Fruit fly (Drosophila melanogaster) whole organism: ENCODE measurements around the gene ase.

Source experiments
- CG8478 ChIP-seq: fragments of >200 bp; optimal IDR thresholded peaks from 2 replicates; lab custom pipeline; 2018; ENCODE audit warnings: inconsistent platforms
- Dll ChIP-seq: fragments of >200 bp; optimal IDR thresholded peaks from 2 replicates; lab custom pipeline; 2017
- EcR ChIP-seq, 2 experiments: fragments of >200 bp; optimal IDR thresholded peaks; 2 replicates each; lab custom pipeline; 2017; ENCODE audit warnings: missing biosample characterization in 2 of 2, missing genetic modification characterization in 2 of 2, missing genetic modification reagents in 2 of 2
- pan ChIP-seq: fragments of >200 bp; optimal IDR thresholded peaks from 2 replicates; lab custom pipeline; 2017
- psq ChIP-seq: fragments of >200 bp; optimal IDR thresholded peaks from 2 replicates; lab custom pipeline; 2017
- usp ChIP-seq: fragments of >200 bp; optimal IDR thresholded peaks from 2 replicates; lab custom pipeline; 2017; ENCODE audit warnings: missing biosample characterization, missing genetic modification characterization, mixed read lengths

Gene ase

DNA sequence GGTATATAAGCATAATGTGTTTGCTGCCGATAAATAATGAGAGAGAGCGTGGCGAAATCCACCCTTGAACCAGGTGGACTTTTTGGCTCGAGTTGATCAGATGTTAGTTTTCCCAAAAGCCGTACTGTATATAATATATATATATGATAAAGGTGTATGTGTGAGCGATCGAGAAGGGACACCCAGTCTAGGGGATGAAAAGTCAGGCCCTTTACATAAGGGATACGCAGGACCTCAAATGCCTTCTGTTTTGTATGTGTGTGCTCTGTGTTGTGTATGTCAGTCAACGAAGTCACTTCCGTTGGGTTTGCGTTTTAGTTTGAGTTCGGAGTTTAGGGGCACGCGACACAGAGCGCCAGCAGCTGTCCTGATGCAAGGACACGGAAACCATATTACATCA is at the start of gene ase:
ase (plus strand) TSS at position 301 of the 400 bp plus-strand sequence.
- TF ChIP-seq pan (lab: Kevin White, UChicago) (no peak), CG8478 (lab: Kevin White, UChicago) (no peak), EcR (GFP tag; optimal IDR thresholded peaks at IDR 0.05; lab: Kevin White, UChicago) (no peak), psq (no peak), usp (GFP tag; lab: Kevin White, UChicago) (no peak), Dll (lab: Kevin White, UChicago) (no peak)

DNA sequence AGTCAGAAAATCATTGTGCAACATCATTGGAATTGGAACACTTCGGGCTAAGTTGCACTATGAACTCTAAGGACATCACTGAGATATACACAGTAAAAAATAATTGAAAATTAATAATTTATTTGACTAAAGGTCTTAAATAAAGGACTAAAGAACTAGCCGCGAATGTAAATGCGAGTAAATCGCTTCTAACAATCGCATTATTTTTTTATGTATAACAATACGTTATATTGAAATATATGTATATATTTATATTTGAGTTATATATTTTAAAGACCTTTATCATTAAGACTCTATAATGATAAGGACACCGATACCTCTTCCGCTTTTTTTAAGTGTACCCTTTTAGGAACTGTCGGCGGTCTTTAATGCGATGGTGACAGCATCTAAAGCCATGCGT is 46.2 kb upstream of the ase start:
- TF ChIP-seq psq (no peak), CG8478 (lab: Kevin White, UChicago) (no peak), Dll (lab: Kevin White, UChicago) (no peak), usp (GFP tag; lab: Kevin White, UChicago) (no peak), EcR (GFP tag; optimal IDR thresholded peaks at IDR 0.05; lab: Kevin White, UChicago) (no peak), pan (lab: Kevin White, UChicago) (no peak)

DNA sequence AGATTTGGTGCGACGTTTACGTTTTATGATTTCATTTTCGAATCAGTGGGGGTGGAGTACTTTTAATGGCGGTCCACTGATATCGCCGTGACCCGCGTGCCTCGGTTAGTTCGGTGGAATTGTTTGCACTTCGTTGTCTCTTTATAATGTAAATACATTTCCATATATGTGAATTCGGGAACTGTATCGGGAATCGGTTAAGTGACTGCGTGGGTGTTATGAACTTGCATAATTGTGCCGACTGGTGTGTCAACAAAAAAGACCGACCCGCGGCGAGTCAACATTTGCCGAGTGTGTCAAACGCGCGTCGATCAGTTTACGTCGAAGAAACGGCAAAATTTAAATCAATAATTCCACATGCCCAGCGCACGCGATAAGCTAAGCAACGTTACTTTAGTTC is 37.2 kb upstream of the ase start:
- no peak for TF ChIP-seq psq
- TF ChIP-seq usp (GFP tag; lab: Kevin White, UChicago) = no peak
- TF ChIP-seq EcR (GFP tag; optimal IDR thresholded peaks at IDR 0.05; lab: Kevin White, UChicago) = no peak
- TF ChIP-seq pan (lab: Kevin White, UChicago) = no peak
- TF ChIP-seq Dll (lab: Kevin White, UChicago) = no peak

DNA sequence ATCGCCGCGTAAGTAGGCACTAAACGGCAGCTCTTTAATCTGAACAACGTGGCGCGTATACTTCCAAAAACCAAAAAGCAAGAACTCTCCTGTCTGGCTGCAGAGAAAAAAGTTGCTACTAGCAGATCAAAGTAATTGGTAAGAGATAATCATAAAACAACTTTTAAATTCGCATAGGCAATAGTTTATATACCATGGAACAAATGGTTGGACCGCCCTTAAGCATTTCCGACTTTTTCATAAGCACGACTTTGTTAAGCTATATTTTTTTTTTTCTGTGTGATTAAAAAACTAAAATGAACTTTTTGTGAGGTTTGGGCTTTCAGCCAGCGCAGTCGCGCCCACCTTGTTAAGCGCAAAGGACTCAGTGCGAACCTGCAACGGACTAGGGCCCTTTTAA is 35.0 kb upstream of the ase start:
- TF ChIP-seq usp (GFP tag; lab: Kevin White, UChicago) (no peak), EcR (GFP tag; optimal IDR thresholded peaks at IDR 0.05; lab: Kevin White, UChicago) (no peak), Dll (lab: Kevin White, UChicago) (no peak), psq (no peak), CG8478 (lab: Kevin White, UChicago) (no peak), pan (lab: Kevin White, UChicago) (no peak)

DNA sequence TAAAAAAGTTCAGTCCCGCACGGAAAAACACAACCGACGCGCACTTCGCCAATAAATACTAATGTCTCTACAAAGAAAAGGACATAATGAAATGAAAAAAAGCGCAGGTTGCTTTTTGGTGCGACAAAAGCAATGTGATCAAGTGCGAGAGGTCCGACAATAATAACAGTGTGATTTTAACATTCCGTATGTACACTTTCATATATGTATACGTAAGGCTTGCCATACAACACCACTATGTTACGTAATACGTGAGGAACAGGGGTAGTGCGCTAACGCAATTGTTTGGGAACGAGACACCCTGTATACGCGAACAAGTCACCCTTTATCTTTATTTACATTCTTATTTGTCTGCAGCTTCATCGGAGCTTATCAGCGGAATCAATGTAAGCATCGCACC is 32.4 kb upstream of the ase start:
- TF ChIP-seq EcR (GFP tag; optimal IDR thresholded peaks at IDR 0.05; lab: Kevin White, UChicago) = no peak
- no peak for TF ChIP-seq CG8478 (lab: Kevin White, UChicago)
- TF ChIP-seq usp (GFP tag; lab: Kevin White, UChicago) = no peak
- no peak for TF ChIP-seq pan (lab: Kevin White, UChicago)
- no peak for TF ChIP-seq Dll (lab: Kevin White, UChicago)
- TF ChIP-seq psq = no peak

DNA sequence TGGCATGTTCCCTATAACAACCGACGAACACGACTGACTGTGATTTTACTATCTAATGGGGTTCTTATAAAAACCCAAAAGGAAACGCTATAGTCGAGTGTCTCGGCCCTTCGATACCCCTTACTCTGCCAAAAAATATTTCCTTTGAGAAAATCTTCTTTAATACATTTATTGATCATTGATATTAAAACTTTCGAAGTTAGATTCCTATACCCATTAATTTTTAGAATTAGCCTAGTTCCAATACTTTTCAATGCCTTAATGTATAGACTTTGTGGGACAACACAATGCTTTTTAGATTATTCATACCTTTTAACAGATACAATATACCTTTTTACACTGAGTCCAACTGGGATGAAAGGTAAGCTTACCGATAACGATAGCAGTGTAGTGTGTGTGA is 23.1 kb upstream of the ase start, which contains the start of gene Pgcl:
Pgcl (minus strand) TSS at position 45 of the 400 bp plus-strand sequence.
- no peak for TF ChIP-seq psq
- TF ChIP-seq usp (GFP tag; lab: Kevin White, UChicago) = no peak
- TF ChIP-seq EcR (GFP tag; optimal IDR thresholded peaks at IDR 0.05; lab: Kevin White, UChicago) = no peak
- TF ChIP-seq pan (lab: Kevin White, UChicago) = no peak
- TF ChIP-seq CG8478 (lab: Kevin White, UChicago) = no peak
- no peak for TF ChIP-seq Dll (lab: Kevin White, UChicago)

DNA sequence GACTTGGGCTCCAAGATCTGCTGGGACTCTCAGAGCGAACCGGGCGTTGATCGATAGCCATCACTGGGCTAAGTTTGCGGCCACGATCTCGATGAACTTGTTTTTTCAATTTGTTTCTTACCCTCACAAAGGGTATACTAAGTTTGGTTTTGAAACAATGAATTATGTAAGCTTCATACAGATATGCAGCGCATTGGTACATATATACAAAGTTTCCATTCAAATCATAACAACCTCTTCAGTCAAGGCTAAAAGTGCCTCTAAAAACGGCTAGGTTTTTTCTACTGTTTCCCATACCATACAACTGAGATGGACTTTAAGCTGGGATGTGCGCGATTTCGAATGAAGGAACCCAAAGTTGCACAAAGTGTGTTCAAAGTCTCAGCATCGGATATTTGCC is 19.3 kb upstream of the ase start:
- TF ChIP-seq Dll (lab: Kevin White, UChicago) (no peak), usp (GFP tag; lab: Kevin White, UChicago) (no peak), EcR (GFP tag; optimal IDR thresholded peaks at IDR 0.05; lab: Kevin White, UChicago) (no peak), pan (lab: Kevin White, UChicago) (no peak), CG8478 (lab: Kevin White, UChicago) (no peak), psq (no peak)

DNA sequence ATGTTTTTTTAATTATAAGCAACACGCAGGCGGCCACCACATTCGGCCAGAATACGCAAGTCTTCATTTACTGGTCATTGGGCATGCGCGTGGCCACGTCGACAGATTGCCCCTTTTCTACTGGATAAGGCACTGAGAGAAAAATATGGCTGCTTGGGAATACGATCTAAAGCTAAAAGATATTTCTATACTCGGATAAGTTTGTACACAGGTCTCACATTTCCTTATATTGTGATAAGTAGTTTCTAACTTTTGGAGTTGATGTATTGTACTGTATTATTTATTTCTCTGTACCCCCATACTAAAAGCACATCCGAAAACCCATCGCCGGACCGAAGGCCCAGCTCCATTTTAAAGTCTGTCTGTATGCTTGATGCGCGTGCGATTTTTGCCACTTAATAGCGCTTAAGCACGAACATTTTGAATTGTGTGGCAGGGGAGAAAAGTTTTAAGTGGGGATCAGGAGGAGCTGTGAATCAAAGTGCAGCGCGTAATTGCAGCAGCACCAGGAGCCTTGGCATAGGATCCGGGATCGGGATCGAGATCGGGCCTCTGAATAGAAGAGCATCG is 16.5 kb upstream of the ase start:
- TF ChIP-seq pan (lab: Kevin White, UChicago) (no peak), CG8478 (lab: Kevin White, UChicago) (no peak), usp (GFP tag; lab: Kevin White, UChicago) (no peak), Dll (lab: Kevin White, UChicago) (no peak), psq (no peak), EcR (GFP tag; optimal IDR thresholded peaks at IDR 0.05; lab: Kevin White, UChicago) (no peak)

DNA sequence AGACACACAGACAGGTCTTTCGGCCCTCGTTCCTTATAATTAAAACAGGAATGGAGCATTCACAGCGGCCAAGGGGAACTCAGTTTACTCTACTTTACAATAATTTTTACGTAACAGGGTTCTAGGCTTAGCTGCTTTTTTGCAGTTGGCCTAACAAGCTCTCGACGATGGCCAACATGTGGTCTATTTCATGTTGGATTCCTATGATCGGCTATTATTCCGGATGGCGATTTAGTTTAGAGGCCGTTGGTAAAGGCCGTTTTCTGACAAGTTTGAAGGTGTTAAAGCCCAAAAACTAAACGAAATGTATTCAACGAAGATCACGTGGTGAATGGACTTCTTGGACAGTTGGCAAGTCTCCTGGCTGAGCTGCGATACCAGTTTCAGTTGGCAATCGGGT is 14.5 kb upstream of the ase start:
- no peak for TF ChIP-seq EcR (GFP tag; optimal IDR thresholded peaks at IDR 0.05; lab: Kevin White, UChicago)
- TF ChIP-seq CG8478 (lab: Kevin White, UChicago) = no peak
- no peak for TF ChIP-seq psq
- no peak for TF ChIP-seq usp (GFP tag; lab: Kevin White, UChicago)
- no peak for TF ChIP-seq Dll (lab: Kevin White, UChicago)
- no peak for TF ChIP-seq pan (lab: Kevin White, UChicago)

DNA sequence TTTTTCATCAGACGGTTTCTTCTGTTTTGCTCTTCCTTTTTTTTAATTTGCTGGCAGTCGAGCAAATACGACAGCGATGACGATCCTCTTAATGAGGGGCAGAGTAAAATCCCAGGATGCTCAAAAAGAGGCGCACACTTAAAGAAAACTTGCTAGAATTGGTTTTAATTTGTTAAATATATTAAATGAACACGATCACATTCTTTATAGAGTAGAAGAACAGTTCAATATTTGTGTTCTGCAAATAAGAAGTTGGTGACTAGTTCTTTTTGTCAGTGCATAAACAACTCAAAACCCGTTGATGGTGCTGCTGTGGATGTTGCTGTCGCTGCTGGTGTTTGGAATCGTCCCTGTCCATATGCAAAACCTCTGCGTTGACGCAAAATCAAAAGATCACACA is 12.3 kb upstream of the ase start:
- no peak for TF ChIP-seq pan (lab: Kevin White, UChicago)
- TF ChIP-seq usp (GFP tag; lab: Kevin White, UChicago) = no peak
- no peak for TF ChIP-seq CG8478 (lab: Kevin White, UChicago)
- no peak for TF ChIP-seq psq

DNA sequence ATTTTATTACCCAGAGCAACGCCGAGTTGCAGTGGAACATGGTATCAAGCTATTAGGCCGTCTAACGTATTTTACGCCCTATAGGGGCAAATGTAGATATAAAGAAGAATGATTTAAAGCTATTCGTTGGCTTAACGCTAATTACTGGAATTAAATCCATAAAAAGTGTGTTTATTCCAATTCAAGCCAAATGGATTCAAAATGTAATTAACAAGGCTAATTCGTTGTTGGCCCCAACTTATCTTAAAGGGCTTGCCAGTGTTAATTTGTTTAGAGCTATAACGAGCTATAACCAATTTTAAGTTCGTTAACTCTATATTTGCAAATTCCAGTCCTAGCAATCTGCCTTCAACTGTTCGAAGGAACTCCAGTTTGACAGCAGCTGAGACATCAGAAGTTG is 11.6 kb upstream of the ase start:
- TF ChIP-seq CG8478 (lab: Kevin White, UChicago) (no peak), pan (lab: Kevin White, UChicago) (no peak), psq (no peak), usp (GFP tag; lab: Kevin White, UChicago) (no peak), Dll (lab: Kevin White, UChicago) (no peak), EcR (GFP tag; optimal IDR thresholded peaks at IDR 0.05; lab: Kevin White, UChicago) (no peak)

DNA sequence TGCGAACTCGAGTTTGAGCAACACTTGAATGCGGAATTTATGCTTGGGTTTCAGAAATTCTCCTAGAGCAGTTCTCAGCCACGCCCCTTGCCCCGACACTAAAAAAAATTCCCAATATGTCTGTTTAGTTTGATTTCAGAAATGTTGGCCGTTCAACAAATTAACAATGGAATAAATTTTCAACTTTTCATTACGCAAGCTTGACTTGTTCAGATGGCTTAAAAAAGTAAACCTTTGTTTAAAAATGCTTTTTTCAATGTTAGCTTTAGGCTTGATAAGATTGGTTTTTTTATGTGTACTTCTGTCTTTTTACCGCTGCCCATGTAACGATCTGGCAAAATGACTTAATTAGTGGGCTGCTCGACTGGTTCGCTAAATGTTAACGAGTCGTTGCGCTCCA is 7.8 kb upstream of the ase start:
- TF ChIP-seq EcR (GFP tag; optimal IDR thresholded peaks at IDR 0.05; lab: Kevin White, UChicago) = no peak
- no peak for TF ChIP-seq psq
- TF ChIP-seq Dll (lab: Kevin White, UChicago) = no peak
- TF ChIP-seq CG8478 (lab: Kevin White, UChicago) = no peak
- no peak for TF ChIP-seq usp (GFP tag; lab: Kevin White, UChicago)
- TF ChIP-seq pan (lab: Kevin White, UChicago) = no peak
